Fruit fly (Drosophila melanogaster) whole organism, embryonic: ENCODE measurements around the gene CG4968.

Experiments
- Asciz ChIP-seq: fragments of 200-800 bp; sonication (Bioruptor generic); optimal IDR thresholded peaks from 2 replicates; lab custom pipeline; 2017; ENCODE audit warnings: missing biosample characterization, mild to moderate bottlenecking, missing genetic modification characterization, missing genetic modification reagents
- Awh ChIP-seq: fragments of 200-800 bp; sonication (Bioruptor generic); IDR thresholded peaks from 2 replicates; pipeline ENCODE4, ENCODE4 v1.3.6; 2022; ENCODE audit warnings: missing biosample characterization, missing genetic modification characterization
- Bgb ChIP-seq: fragments of 200-800 bp; sonication (Bioruptor generic); IDR thresholded peaks from 2 replicates; pipeline ENCODE4 v1.3.6; 2022; ENCODE audit warnings: missing biosample characterization, missing genetic modification characterization; ENCODE audit not compliant: partially characterized antibody
- Bteb2 ChIP-seq: fragments of 200-800 bp; sonication (Bioruptor generic); optimal IDR thresholded peaks from 2 replicates; lab custom pipeline; 2016; ENCODE audit warnings: missing biosample characterization, missing genetic modification characterization
- CG10147 ChIP-seq: fragments of 200-800 bp; sonication (Bioruptor generic); optimal IDR thresholded peaks from 2 replicates; lab custom pipeline; 2019; ENCODE audit warnings: missing biosample characterization, mild to moderate bottlenecking, missing genetic modification characterization, moderate library complexity
- CG13424 ChIP-seq: fragments of 200-800 bp; sonication (Bioruptor generic); optimal IDR thresholded peaks from 2 replicates; lab custom pipeline; 2019; ENCODE audit warnings: missing biosample characterization, mild to moderate bottlenecking, missing genetic modification characterization, moderate library complexity
- CG14710 ChIP-seq: fragments of 200-800 bp; sonication (Bioruptor generic); optimal IDR thresholded peaks from 3 replicates; lab custom pipeline; 2019; ENCODE audit warnings: missing biosample characterization, mild to moderate bottlenecking, missing genetic modification characterization, moderate library complexity
- CG14860 ChIP-seq: fragments of 200-800 bp; sonication (Bioruptor generic); IDR thresholded peaks from 3 replicates; pipeline ENCODE4 v1.3.6; 2022; ENCODE audit warnings: missing biosample characterization, missing genetic modification characterization; ENCODE audit not compliant: partially characterized antibody
- CG15696 ChIP-seq: fragments of 200-800 bp; sonication (Bioruptor generic); optimal IDR thresholded peaks from 2 replicates; lab custom pipeline; 2019; ENCODE audit warnings: missing biosample characterization, mild to moderate bottlenecking, missing genetic modification characterization, moderate library complexity
- CG2199 ChIP-seq: fragments of 200-800 bp; sonication (Bioruptor generic); IDR thresholded peaks from 3 replicates; pipeline ENCODE4 v1.3.6; 2022; ENCODE audit warnings: missing biosample characterization, missing genetic modification characterization
- CG32532 ChIP-seq: fragments of 200-800 bp; sonication (Bioruptor generic); IDR thresholded peaks from 2 replicates; pipeline ENCODE4 v1.3.6; 2022; ENCODE audit warnings: missing biosample characterization, missing genetic modification characterization
- CG3407 ChIP-seq: fragments of 200-800 bp; sonication (Bioruptor generic); optimal IDR thresholded peaks from 2 replicates; lab custom pipeline; 2018; ENCODE audit warnings: missing biosample characterization, mild to moderate bottlenecking, missing genetic modification characterization
- CG42726 ChIP-seq: fragments of 200-800 bp; sonication (Bioruptor generic); IDR thresholded peaks from 2 replicates; pipeline ENCODE4 v1.3.6; 2022; ENCODE audit warnings: missing biosample characterization, missing genetic modification characterization; ENCODE audit not compliant: partially characterized antibody
- CG43689 ChIP-seq: fragments of 200-800 bp; sonication (Bioruptor generic); IDR thresholded peaks from 2 replicates; pipeline ENCODE4 v1.3.6; 2022; ENCODE audit warnings: missing biosample characterization, missing genetic modification characterization
- CG4404 ChIP-seq: fragments of 200-800 bp; sonication (Bioruptor generic); IDR thresholded peaks from 2 replicates; pipeline ENCODE4 v1.3.6; 2022; ENCODE audit warnings: missing biosample characterization, missing genetic modification characterization
- CG4730 ChIP-seq: fragments of 200-800 bp; sonication (Bioruptor generic); IDR thresholded peaks from 2 replicates; pipeline ENCODE4 v1.3.6; 2022; ENCODE audit warnings: missing biosample characterization, missing genetic modification characterization
- CG8089 ChIP-seq: fragments of 200-800 bp; sonication (Bioruptor generic); optimal IDR thresholded peaks from 3 replicates; lab custom pipeline; 2016; ENCODE audit warnings: missing biosample characterization, missing genetic modification characterization
- CG8388 ChIP-seq: fragments of 200-800 bp; sonication (Bioruptor generic); optimal IDR thresholded peaks from 2 replicates; lab custom pipeline; 2019; ENCODE audit warnings: missing biosample characterization, mild to moderate bottlenecking, missing genetic modification characterization, moderate library complexity
- CG8924 ChIP-seq: fragments of 200-800 bp; optimal IDR thresholded peaks from 3 replicates; lab custom pipeline; 2019; ENCODE audit warnings: missing biosample characterization, mild to moderate bottlenecking, missing genetic modification characterization, moderate library complexity
- CG9437 ChIP-seq: fragments of 200-800 bp; sonication (Bioruptor generic); optimal IDR thresholded peaks from 2 replicates; lab custom pipeline; 2018; ENCODE audit warnings: missing biosample characterization, mild to moderate bottlenecking, missing genetic modification characterization
- CTCF ChIP-seq: fragments of 200-800 bp; sonication (Bioruptor generic); optimal IDR thresholded peaks from 2 replicates; lab custom pipeline; 2017; ENCODE audit warnings: missing biosample characterization, mild to moderate bottlenecking, missing genetic modification characterization, moderate library complexity
- CkIIα-i1 ChIP-seq: fragments of 200-800 bp; sonication (Bioruptor generic); IDR thresholded peaks from 2 replicates; pipeline ENCODE4 v1.3.6; 2022; ENCODE audit warnings: missing biosample characterization, missing genetic modification characterization
- Dll ChIP-seq: fragments of 200-800 bp; sonication (Bioruptor generic); IDR thresholded peaks from 4 replicates; pipeline ENCODE4 v1.3.6; 2022; ENCODE audit warnings: missing biosample characterization, missing genetic modification characterization; ENCODE audit not compliant: partially characterized antibody
- E2f2 ChIP-seq: fragments of 200-800 bp; sonication (Bioruptor generic); IDR thresholded peaks from 2 replicates; pipeline ENCODE4 v1.3.6; 2022; ENCODE audit warnings: missing biosample characterization, missing genetic modification characterization
- Elba2 ChIP-seq: fragments of 200-800 bp; sonication (Bioruptor generic); optimal IDR thresholded peaks from 3 replicates; lab custom pipeline; 2016; ENCODE audit warnings: missing biosample characterization, missing genetic modification characterization
- MBD-R2 ChIP-seq: fragments of 200-800 bp; sonication (Bioruptor generic); IDR thresholded peaks from 2 replicates; pipeline ENCODE4 v1.3.6; 2022; ENCODE audit warnings: missing biosample characterization, missing genetic modification characterization
- MESR4 ChIP-seq: fragments of 200-800 bp; sonication (Bioruptor generic); optimal IDR thresholded peaks from 2 replicates; lab custom pipeline; 2018; ENCODE audit warnings: missing biosample characterization, mild to moderate bottlenecking, missing genetic modification characterization, moderate library complexity
- Med ChIP-seq: fragments of 200-800 bp; sonication (Bioruptor generic); peaks from one replicate; lab custom pipeline; 2016; ENCODE audit warnings: missing biosample characterization, missing genetic modification characterization, mild to moderate bottlenecking, inconsistent platforms, moderate library complexity
- Opbp ChIP-seq: fragments of 200-800 bp; sonication (Bioruptor generic); IDR thresholded peaks from 3 replicates; pipeline ENCODE4 v1.3.6; 2022; ENCODE audit warnings: missing biosample characterization, missing genetic modification characterization; ENCODE audit not compliant: partially characterized antibody
- Rfx ChIP-seq: fragments of 200-800 bp; sonication (Bioruptor generic); IDR thresholded peaks from 2 replicates; pipeline ENCODE4 v1.3.6; 2022; ENCODE audit warnings: missing biosample characterization, missing genetic modification characterization
- Stat92E ChIP-seq, 3 experiments: fragments of >200 bp in 2 of 3; fragments of 200-800 bp in 1 of 3; sonication (Bioruptor generic) in 1 of 3; optimal IDR thresholded peaks; 2 replicates each; lab custom pipeline; 2017 to 2019; ENCODE audit warnings: missing biosample characterization in 3 of 3, missing genetic modification characterization in 3 of 3, mild to moderate bottlenecking in 1 of 3, moderate library complexity in 1 of 3
- aop ChIP-seq: fragments of 200-800 bp; sonication (Bioruptor generic); IDR thresholded peaks from 2 replicates; pipeline ENCODE4 v1.3.6; 2022; ENCODE audit warnings: missing biosample characterization, missing genetic modification characterization
- corto ChIP-seq: fragments of 200-800 bp; sonication (Bioruptor generic); optimal IDR thresholded peaks from 2 replicates; lab custom pipeline; 2016; ENCODE audit warnings: missing biosample characterization, mild to moderate bottlenecking, missing genetic modification characterization, moderate library complexity
- crp ChIP-seq, 2 experiments: fragments of 200-800 bp; sonication (Bioruptor generic); optimal IDR thresholded peaks; 2 replicates in 1 of 2; 3 replicates in 1 of 2; lab custom pipeline; 2017; ENCODE audit warnings: missing biosample characterization in 2 of 2, missing genetic modification characterization in 2 of 2, mild to moderate bottlenecking in 1 of 2, moderate library complexity in 1 of 2
- dpn ChIP-seq, 2 experiments: fragments of 200-800 bp; sonication (Bioruptor generic); optimal IDR thresholded peaks; 3 replicates each; lab custom pipeline; 2016; ENCODE audit warnings: missing biosample characterization in 2 of 2, missing genetic modification characterization in 2 of 2
- emc ChIP-seq: fragments of 200-800 bp; sonication (Bioruptor generic); optimal IDR thresholded peaks from 2 replicates; lab custom pipeline; 2016; ENCODE audit warnings: missing biosample characterization, missing genetic modification characterization
- ftz-f1 ChIP-seq: fragments of 200-800 bp; sonication (Bioruptor generic); optimal IDR thresholded peaks from 2 replicates; lab custom pipeline; 2016; ENCODE audit warnings: missing biosample characterization, missing genetic modification characterization
- gem ChIP-seq: fragments of 200-800 bp; sonication (Bioruptor generic); optimal IDR thresholded peaks from 2 replicates; lab custom pipeline; 2019; ENCODE audit warnings: missing biosample characterization, mild to moderate bottlenecking, missing genetic modification characterization, moderate library complexity
- ham ChIP-seq: fragments of 200-800 bp; sonication (Bioruptor generic); IDR thresholded peaks from 2 replicates; pipeline ENCODE4 v1.3.6; 2022; ENCODE audit warnings: missing biosample characterization, missing genetic modification characterization
- inv ChIP-seq: fragments of 200-800 bp; sonication (Bioruptor generic); IDR thresholded peaks from 2 replicates; pipeline ENCODE4 v1.3.6; 2022; ENCODE audit warnings: missing biosample characterization, missing genetic modification characterization; ENCODE audit not compliant: partially characterized antibody
- kni ChIP-seq: fragments of 200-800 bp; sonication (Bioruptor generic); optimal IDR thresholded peaks from 3 replicates; lab custom pipeline; 2017; ENCODE audit warnings: mild to moderate bottlenecking, missing biosample characterization, missing genetic modification reagents, missing genetic modification characterization
- lola ChIP-seq, 3 experiments: fragments of >200 bp in 2 of 3; fragments of 200-800 bp in 1 of 3; sonication (Bioruptor generic) in 1 of 3; optimal IDR thresholded peaks; 2 replicates each; lab custom pipeline; 2017 to 2019; ENCODE audit warnings: missing biosample characterization in 3 of 3, missing genetic modification characterization in 3 of 3, mild to moderate bottlenecking in 1 of 3, moderate library complexity in 1 of 3
- mam ChIP-seq: fragments of 200-800 bp; sonication (Bioruptor generic); optimal IDR thresholded peaks from 3 replicates; lab custom pipeline; 2016; ENCODE audit warnings: missing biosample characterization, missing genetic modification characterization
- nerfin-2 ChIP-seq: fragments of 200-800 bp; sonication (Bioruptor generic); IDR thresholded peaks from 2 replicates; pipeline ENCODE4 v1.3.6; 2022; ENCODE audit warnings: missing biosample characterization, missing genetic modification characterization; ENCODE audit not compliant: partially characterized antibody
- nom ChIP-seq: fragments of 200-800 bp; sonication (Bioruptor generic); optimal IDR thresholded peaks from 2 replicates; lab custom pipeline; 2017; ENCODE audit warnings: missing biosample characterization, missing genetic modification characterization, mild to moderate bottlenecking, moderate library complexity, missing genetic modification reagents
- sna ChIP-seq: fragments of 200-800 bp; sonication (Bioruptor generic); IDR thresholded peaks from 2 replicates; pipeline ENCODE4 v1.3.6; 2022; ENCODE audit warnings: missing biosample characterization, missing genetic modification characterization; ENCODE audit not compliant: partially characterized antibody
- sug ChIP-seq: fragments of 200-800 bp; optimal IDR thresholded peaks from 2 replicates; lab custom pipeline; 2019; ENCODE audit warnings: missing biosample characterization, mild to moderate bottlenecking, missing genetic modification characterization, moderate library complexity
- unc-4 ChIP-seq: fragments of 200-800 bp; sonication (Bioruptor generic); IDR thresholded peaks from 2 replicates; pipeline ENCODE4 v1.3.6; 2022; ENCODE audit warnings: missing biosample characterization, missing genetic modification characterization; ENCODE audit not compliant: partially characterized antibody
- wek ChIP-seq: fragments of 200-800 bp; sonication (Bioruptor generic); optimal IDR thresholded peaks from 3 replicates; lab custom pipeline; 2018; ENCODE audit warnings: missing biosample characterization, mild to moderate bottlenecking, missing genetic modification characterization, moderate library complexity

The CG4968 gene

dm6 chr2L:10342471-10342870, 35.7 kb downstream of the CG4968 start, which contains the start of gene Sps2 (continued):
- TF ChIP-seq CG3407 (GFP tag; lab: Kevin White, UChicago): no peak
- TF ChIP-seq CG9437 (GFP tag; lab: Kevin White, UChicago): no peak
- TF ChIP-seq MBD-R2 (GFP tag; lab: Robert Waterston, UW): peak; percentile 89
- no peak for TF ChIP-seq ftz-f1 (GFP tag; lab: Kevin White, UChicago)
- peak; percentile 78 for TF ChIP-seq unc-4 (GFP tag; lab: Robert Waterston, UW)
- TF ChIP-seq dpn (GFP tag; optimal IDR thresholded peaks at IDR 0.05; lab: Kevin White, UChicago): peak in 1 of 2 experiments; percentile 6
- peak; percentile 83 for TF ChIP-seq Opbp (GFP tag; lab: Robert Waterston, UW)
- TF ChIP-seq mam (GFP tag; lab: Kevin White, UChicago): peak; percentile 1
- TF ChIP-seq CG14710 (tag; lab: Kevin White, UChicago): peak; percentile 45
- TF ChIP-seq gem (tag; lab: Kevin White, UChicago): peak; percentile 33
- TF ChIP-seq Bgb (GFP tag; lab: Robert Waterston, UW): peak; percentile 59; the same call in 1 of the 2 replicates
- TF ChIP-seq sna (GFP tag; lab: Robert Waterston, UW): peak; percentile 66
- TF ChIP-seq Med (GFP tag; lab: Kevin White, UChicago): peak; percentile 81
- peak; percentile 37; the same call in 1 of the 2 replicates for TF ChIP-seq CG32532
- TF ChIP-seq CG2199: 0 out of 3 replicates have a peak, but pooled peaks have one; percentile 27
- TF ChIP-seq CG43689 (GFP tag; lab: Robert Waterston, UW): no peak
- TF ChIP-seq CG4730 (GFP tag; lab: Robert Waterston, UW): no peak
- TF ChIP-seq CG10147: no peak
- TF ChIP-seq kni (GFP tag; lab: Kevin White, UChicago): no peak
- no peak for TF ChIP-seq Asciz (GFP tag; lab: Kevin White, UChicago)
- TF ChIP-seq crp (GFP tag; optimal IDR thresholded peaks at IDR 0.05; lab: Kevin White, UChicago): peak; percentile 82 to 96
- no peak for TF ChIP-seq Rfx (GFP tag; lab: Robert Waterston, UW)
- no peak for TF ChIP-seq CG8089 (GFP tag; lab: Kevin White, UChicago)
- peak; percentile 23 for TF ChIP-seq Elba2
- TF ChIP-seq ham (GFP tag; lab: Robert Waterston, UW): no peak
- TF ChIP-seq CkIIα-i1 (GFP tag; lab: Robert Waterston, UW): no peak
- TF ChIP-seq CG13424 (tag; lab: Kevin White, UChicago): no peak
- TF ChIP-seq nerfin-2 (GFP tag; lab: Robert Waterston, UW): no peak
- peak; percentile 82 for TF ChIP-seq Dll (GFP tag; lab: Robert Waterston, UW)
- TF ChIP-seq Bteb2 (GFP tag; lab: Kevin White, UChicago): no peak
- no peak for TF ChIP-seq corto (GFP tag; lab: Kevin White, UChicago)
- TF ChIP-seq aop (GFP tag; lab: Robert Waterston, UW): no peak
- TF ChIP-seq CG15696: no peak
- TF ChIP-seq emc (GFP tag; lab: Kevin White, UChicago): no peak
- TF ChIP-seq CG8924 (tag; lab: Kevin White, UChicago): no peak
- no peak for TF ChIP-seq CG4404 (GFP tag; lab: Robert Waterston, UW)
- TF ChIP-seq CG14860 (GFP tag; lab: Robert Waterston, UW): peak; percentile 40; the same call in 1 of the 3 replicates
- TF ChIP-seq Awh (GFP tag; lab: Robert Waterston, UW): no peak
- peak; percentile 46; the same call in 1 of the 2 replicates for TF ChIP-seq E2f2 (GFP tag; lab: Robert Waterston, UW)
- peak in 1 of 3 experiments; percentile 39 for TF ChIP-seq Stat92E (GFP tag; optimal IDR thresholded peaks at IDR 0.05; lab: Kevin White, UChicago)
- peak; percentile 51 for TF ChIP-seq CG8388 (GFP tag; lab: Kevin White, UChicago)
- TF ChIP-seq nom: no peak
- TF ChIP-seq wek (GFP tag; lab: Kevin White, UChicago): peak; percentile 4
- no peak for TF ChIP-seq CTCF
- TF ChIP-seq CG42726 (GFP tag; lab: Robert Waterston, UW): peak; percentile 20; the same call in 1 of the 2 replicates
- peak; percentile 63 for TF ChIP-seq inv (GFP tag; lab: Robert Waterston, UW)
- peak; percentile 35 for TF ChIP-seq sug (tag; lab: Kevin White, UChicago)
- peak; percentile 10 for TF ChIP-seq MESR4 (GFP tag; lab: Kevin White, UChicago)
- no peak for TF ChIP-seq lola (GFP tag; optimal IDR thresholded peaks at IDR 0.05; lab: Kevin White, UChicago)
